Fruit fly (Drosophila melanogaster) whole organism, wandering third instar larva: ENCODE measurements around the gene GluProRS.
A peak's percentile ranks its signal among the peaks of the same experiment; 100 is the strongest.

Experiments used
- Dfd ChIP-seq: fragments of >200 bp; optimal IDR thresholded peaks from 2 replicates; lab custom pipeline; 2017; ENCODE audit warnings: missing biosample characterization, missing genetic modification characterization
- Myc ChIP-seq: fragments of >200 bp; optimal IDR thresholded peaks from 2 replicates; lab custom pipeline; 2017
- OdsH ChIP-seq: fragments of 200-800 bp; sonication (Bioruptor generic); optimal IDR thresholded peaks from 2 replicates; lab custom pipeline; 2016; ENCODE audit warnings: missing biosample characterization, mild to moderate bottlenecking, missing genetic modification characterization
- Rel ChIP-seq, 2 experiments: fragments of 200-800 bp; sonication (Bioruptor generic) in 1 of 2; optimal IDR thresholded peaks; 2 replicates in 1 of 2; 3 replicates in 1 of 2; lab custom pipeline; 2016 to 2019; ENCODE audit warnings: mild to moderate bottlenecking in 2 of 2, missing biosample characterization in 2 of 2, missing genetic modification characterization in 2 of 2, moderate library complexity in 1 of 2
- dmrt93B ChIP-seq: fragments of 200-800 bp; sonication (Bioruptor generic); optimal IDR thresholded peaks from 2 replicates; lab custom pipeline; 2018; ENCODE audit warnings: missing biosample characterization, mild to moderate bottlenecking, missing genetic modification characterization
- dsf ChIP-seq: sonication (Bioruptor generic); optimal IDR thresholded peaks from 2 replicates; lab custom pipeline; 2016; ENCODE audit warnings: missing biosample characterization, missing genetic modification characterization, borderline replicate concordance
- psq ChIP-seq: fragments of 200-800 bp; sonication (Bioruptor generic); optimal IDR thresholded peaks from 3 replicates; lab custom pipeline; 2017; ENCODE audit warnings: missing biosample characterization, mild to moderate bottlenecking, missing genetic modification characterization, moderate library complexity

DNA sequence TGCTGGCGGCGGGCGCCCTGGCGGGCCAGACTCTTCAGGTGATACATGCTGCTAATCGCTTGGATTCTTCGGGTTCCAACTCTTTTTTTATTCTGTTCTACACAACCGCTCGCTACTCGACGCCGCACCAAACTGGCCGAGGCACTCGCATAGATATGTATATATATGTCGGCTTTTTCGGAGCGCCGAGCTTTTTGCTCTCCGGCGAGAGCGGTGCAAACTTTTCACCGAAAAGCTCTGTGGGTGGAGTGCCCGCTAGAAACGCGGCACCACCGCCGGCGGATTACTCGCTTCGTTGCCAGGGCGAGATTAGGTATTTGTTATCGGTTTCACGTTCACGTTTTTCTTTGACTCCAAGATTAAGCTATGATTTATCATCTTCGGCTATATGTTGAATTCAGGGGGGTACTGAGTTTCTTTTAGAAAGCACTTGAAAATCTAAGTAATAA, 15.2 kb downstream of the GluProRS start, which contains the start of gene Gdh:
- no peak for TF ChIP-seq Rel (GFP tag; optimal IDR thresholded peaks at IDR 0.05; lab: Kevin White, UChicago)
- peak; percentile 49 for TF ChIP-seq Rel (tag; optimal IDR thresholded peaks at IDR 0.05; lab: Kevin White, UChicago)
- no peak for TF ChIP-seq OdsH (GFP tag; lab: Kevin White, UChicago)
- no peak for TF ChIP-seq dsf (GFP tag; lab: Kevin White, UChicago)
- no peak for TF ChIP-seq Dfd (GFP tag; lab: Kevin White, UChicago)
- no peak for TF ChIP-seq psq (GFP tag; lab: Kevin White, UChicago)
- no peak for TF ChIP-seq Myc (lab: Kevin White, UChicago)
- no peak for TF ChIP-seq dmrt93B (GFP tag; lab: Kevin White, UChicago)
